Fruit fly (Drosophila melanogaster) whole organism, pupa: ENCODE results near the gene CG10508.
A peak's percentile ranks its signal among the peaks of the same experiment; 100 is the strongest.

Source experiments
- CG12605 ChIP-seq: fragments of 200-800 bp; sonication (Bioruptor generic); IDR thresholded peaks from 2 replicates; pipeline ENCODE4 v1.3.6; 2022; ENCODE audit warnings: missing biosample characterization, missing genetic modification characterization
- CG13204 ChIP-seq: fragments of 200-800 bp; sonication (Bioruptor generic); optimal IDR thresholded peaks from 2 replicates; lab custom pipeline; 2018; ENCODE audit warnings: missing biosample characterization, mild to moderate bottlenecking, missing genetic modification characterization, moderate library complexity
- CG34367 ChIP-seq: fragments of 200-800 bp; sonication (Bioruptor generic); optimal IDR thresholded peaks from 2 replicates; lab custom pipeline; 2018; ENCODE audit warnings: missing biosample characterization, mild to moderate bottlenecking, missing genetic modification characterization
- CG8301 ChIP-seq: fragments of 200-800 bp; sonication (Bioruptor generic); optimal IDR thresholded peaks from 2 replicates; lab custom pipeline; 2018; ENCODE audit warnings: missing biosample characterization, mild to moderate bottlenecking, missing genetic modification characterization
- D1 ChIP-seq: fragments of 200-800 bp; sonication (Bioruptor generic); optimal IDR thresholded peaks from 2 replicates; lab custom pipeline; 2018; ENCODE audit warnings: missing biosample characterization, mild to moderate bottlenecking, missing genetic modification characterization, moderate library complexity
- Ets98B ChIP-seq: fragments of 200-800 bp; sonication (Bioruptor generic); IDR thresholded peaks from 2 replicates; pipeline ENCODE4 v1.3.6; 2022; ENCODE audit warnings: missing biosample characterization, missing genetic modification characterization
- Pif1A ChIP-seq: fragments of 200-800 bp; sonication (Bioruptor generic); optimal IDR thresholded peaks from 3 replicates; lab custom pipeline; 2016; ENCODE audit warnings: missing biosample characterization, missing genetic modification characterization
- gl ChIP-seq: fragments of 200-800 bp; sonication (Bioruptor generic); optimal IDR thresholded peaks from 2 replicates; lab custom pipeline; 2018; ENCODE audit warnings: missing biosample characterization, mild to moderate bottlenecking, missing genetic modification characterization

- TF ChIP-seq CG34367 (tag; lab: Kevin White, UChicago) (no peak), Ets98B (GFP tag; lab: Robert Waterston, UW) (0 out of 2 replicates have a peak, but pooled peaks have one; percentile 9), D1 (tag; lab: Kevin White, UChicago) (no peak), CG12605 (no peak), Pif1A (GFP tag; lab: Kevin White, UChicago) (no peak), CG13204 (GFP tag; lab: Kevin White, UChicago) (no peak), CG8301 (tag; lab: Kevin White, UChicago) (no peak), gl (tag; lab: Kevin White, UChicago) (no peak)
These were observed 28.4 kb downstream of the CG10508 start for dm6 chr3L:21238377-21238776.
